Worm (Caenorhabditis elegans) whole organism, L4 larva: ENCODE results near the gene vit-6.
A peak's percentile ranks its signal among the peaks of the same experiment; 100 is the strongest.

Source experiments
- F44E2.7 ChIP-seq: fragments of 200-800 bp; sonication (Bioruptor generic); IDR thresholded peaks from 2 replicates; pipeline ENCODE4 v2.1.2; 2022; ENCODE audit warnings: missing genetic modification characterization, missing compliant biosample characterization
- daf-8 ChIP-seq: fragments of 200-800 bp; sonication (Bioruptor generic); IDR thresholded peaks from 2 replicates; pipeline ENCODE4 v1.3.6; 2022; ENCODE audit warnings: missing genetic modification characterization, missing compliant biosample characterization
- egl-43 ChIP-seq: fragments of 200-800 bp; sonication (Bioruptor generic); IDR thresholded peaks from 2 replicates; pipeline ENCODE4 v1.3.6; 2022; ENCODE audit warnings: missing genetic modification reagents, missing genetic modification characterization, missing compliant biosample characterization
- lin-13 ChIP-seq: fragments of 150-350 bp; optimal IDR thresholded peaks from 2 replicates; lab custom pipeline; 2014; ENCODE audit warnings: missing biosample characterization, missing genetic modification reagents, missing genetic modification characterization
- lin-15B ChIP-seq: fragments of 150-350 bp; sonication (generic microtip); optimal IDR thresholded peaks from 3 replicates; lab custom pipeline; 2014; ENCODE audit warnings: missing biosample characterization, missing genetic modification characterization
- lin-29 ChIP-seq: fragments of 200-800 bp; sonication (Bioruptor generic); IDR thresholded peaks from 2 replicates; pipeline ENCODE4 v1.3.6; 2022; ENCODE audit warnings: missing genetic modification reagents, missing genetic modification characterization, missing compliant biosample characterization
- mes-2 ChIP-seq: sonication (generic microtip); optimal IDR thresholded peaks from 2 replicates; lab custom pipeline; 2016; ENCODE audit warnings: missing genotype, mild to moderate bottlenecking, missing genetic modification characterization, missing compliant biosample characterization; ENCODE audit not compliant: poor library complexity, severe bottlenecking
- nhr-42 ChIP-seq: fragments of 200-800 bp; sonication (Bioruptor generic); IDR thresholded peaks from 2 replicates; pipeline ENCODE4 v1.3.6; 2022; ENCODE audit warnings: missing genetic modification characterization, missing compliant biosample characterization
- snpc-4 ChIP-seq: fragments of 150-350 bp; optimal IDR thresholded peaks from 2 replicates; lab custom pipeline; 2014; ENCODE audit warnings: missing biosample characterization, missing genetic modification characterization

DNA sequence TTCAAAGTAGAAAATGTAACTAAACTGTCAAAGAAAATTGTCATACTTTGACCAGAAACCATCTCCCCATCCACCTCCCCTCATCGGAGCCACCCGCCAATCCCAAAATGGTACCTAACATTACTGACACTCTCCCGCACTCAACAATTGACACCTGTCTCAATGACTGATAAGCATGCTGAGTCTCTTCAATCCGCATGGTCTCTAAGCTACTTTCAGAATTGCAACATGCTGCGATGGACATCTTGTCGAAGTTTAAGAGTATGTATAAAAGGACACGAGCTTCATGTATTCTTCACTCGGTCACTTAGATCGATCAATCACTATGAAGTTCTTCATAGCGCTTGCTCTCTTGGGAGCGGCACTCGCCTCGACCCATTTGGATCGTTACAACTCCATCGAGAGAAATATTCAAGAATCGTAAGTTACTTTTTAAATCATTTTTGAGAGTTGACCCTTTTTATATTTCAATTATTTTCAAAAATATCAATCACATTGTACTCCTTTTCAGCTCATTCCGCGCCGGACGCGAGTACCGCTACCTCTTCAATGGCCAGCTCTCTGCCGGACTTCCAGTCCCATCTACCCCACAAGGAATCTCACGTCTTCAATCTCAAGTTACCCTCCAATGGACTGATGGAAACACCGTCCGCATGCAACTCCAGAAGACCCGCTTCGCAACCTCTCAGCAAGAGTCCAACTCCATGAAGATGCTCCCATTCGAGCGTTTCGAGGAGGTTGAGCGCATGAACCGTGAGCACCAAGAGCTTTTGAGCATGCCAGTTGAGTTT is at the start of gene vit-6:
- TF ChIP-seq F44E2.7 (no peak), lin-13 (GFP tag; lab: Kevin White, UChicago) (no peak), snpc-4 (tag; lab: Kevin White, UChicago) (no peak), lin-29 (GFP tag; lab: Robert Waterston, UW) (no peak), mes-2 (tag; lab: Kevin White, UChicago) (no peak), daf-8 (GFP tag; lab: Robert Waterston, UW) (0 out of 2 replicates have a peak, but pooled peaks have one; percentile 70), nhr-42 (GFP tag; lab: Robert Waterston, UW) (no peak), egl-43 (GFP tag; lab: Robert Waterston, UW) (peak; percentile 59; the same call in 1 of the 2 replicates), lin-15B (tag; lab: Kevin White, UChicago) (no peak)
